Worm (Caenorhabditis elegans): ENCODE results near the gene mpst-4.

DNA sequence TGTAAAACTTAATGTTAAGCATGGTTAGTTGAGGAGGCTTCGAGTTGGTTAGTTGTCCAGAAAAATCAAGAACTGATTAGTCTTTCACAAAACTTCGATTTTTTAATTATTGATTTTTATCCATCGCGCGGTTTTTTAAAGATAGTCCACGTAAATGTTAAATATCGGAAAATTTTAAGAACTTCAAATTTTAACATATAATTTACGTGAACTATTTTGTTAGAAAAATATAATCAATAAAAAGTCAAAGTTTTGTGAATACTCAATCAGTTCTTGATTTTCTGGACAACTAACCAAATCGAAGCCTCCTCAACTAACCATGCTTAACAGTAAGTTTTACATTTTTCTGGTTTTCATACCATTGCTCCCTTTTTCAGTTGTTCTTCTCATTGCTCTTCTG is 28.5 kb downstream of the mpst-4 start, which contains the start of the genes C33F10.11 and C33F10.1:
- TF ChIP-seq ham-2 (GFP tag; optimal IDR thresholded peaks at IDR 0.05), result no peak
- no peak for TF ChIP-seq unc-120 (tag; optimal IDR thresholded peaks at IDR 0.05; ENCODE audit: poor library complexity, severe bottlenecking)
- no peak for TF ChIP-seq sptf-1 (tag; optimal IDR thresholded peaks at IDR 0.05)
- TF ChIP-seq lin-13 (tag; optimal IDR thresholded peaks at IDR 0.05), result no peak
- TF ChIP-seq elt-1 (tag; optimal IDR thresholded peaks at IDR 0.05; ENCODE audit: borderline replicate concordance, insufficient read depth), result no peak
- no peak for TF ChIP-seq nhr-237 (tag; optimal IDR thresholded peaks at IDR 0.05)
- TF ChIP-seq sem-2 (GFP tag; optimal IDR thresholded peaks at IDR 0.05), result no peak
- no peak for TF ChIP-seq mep-1 (tag; optimal IDR thresholded peaks at IDR 0.05)
- TF ChIP-seq unc-62 (GFP tag; optimal IDR thresholded peaks at IDR 0.05), result no peak
- no peak for TF ChIP-seq lsy-2 (tag; optimal IDR thresholded peaks at IDR 0.05)

Data from whole organism, mixed stage, embryonic.